Fruit fly (Drosophila melanogaster): ENCODE data around the gene Aldh.

Aldh gene

dm6 chr2L:9416244-9416758, 29.1 kb downstream of the Aldh start, which contains the start of gene Mco1:
Gene Mco1 (plus strand): TSS chr2L:9416588.
- TF ChIP-seq CG17801 (GFP tag; optimal IDR thresholded peaks at IDR 0.05; ENCODE audit: partially characterized antibody), result no peak

DNA sequence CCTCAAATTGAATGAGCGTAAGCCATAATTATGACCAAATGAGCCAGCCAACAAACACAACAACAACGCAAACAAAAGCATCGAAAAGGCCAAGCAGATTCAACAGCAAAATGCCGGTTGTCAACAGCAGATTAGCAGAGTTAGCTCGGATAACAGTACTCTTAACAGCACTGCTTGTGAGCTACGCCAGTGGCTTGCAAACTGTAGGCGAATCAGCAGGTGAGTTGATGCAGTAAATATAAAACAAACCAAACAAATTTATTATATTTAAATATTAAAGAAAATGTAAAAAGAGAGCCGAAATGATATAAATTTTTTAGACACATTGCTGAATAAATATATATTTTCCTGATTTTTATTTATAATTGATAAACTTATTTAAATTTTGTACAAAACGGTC, 33.5 kb downstream of the Aldh start:
- TF ChIP-seq CG17801 (GFP tag; optimal IDR thresholded peaks at IDR 0.05; ENCODE audit: partially characterized antibody), result no peak

DNA sequence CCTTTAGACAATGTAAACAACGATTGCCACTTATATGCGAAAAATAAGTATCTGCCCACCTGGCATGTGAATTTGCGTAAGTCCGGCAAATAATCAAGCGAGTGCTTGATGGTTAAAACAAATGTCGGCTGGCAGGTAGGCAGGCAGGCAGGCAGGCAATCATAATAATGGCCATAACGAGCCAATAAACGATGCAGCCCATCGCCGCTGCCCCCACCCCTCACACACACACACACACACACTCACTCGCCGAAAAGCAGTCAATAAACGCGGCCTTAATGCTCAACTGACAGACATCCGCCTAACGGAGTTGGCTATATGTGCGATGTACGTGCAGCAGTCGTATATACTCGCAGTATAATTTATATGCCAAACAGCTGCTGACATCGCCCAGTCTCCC, 34.1 kb downstream of the Aldh start:
- TF ChIP-seq CG17801 (GFP tag; optimal IDR thresholded peaks at IDR 0.05; ENCODE audit: partially characterized antibody), result no peak

- TF ChIP-seq CG17801 (GFP tag; optimal IDR thresholded peaks at IDR 0.05; ENCODE audit: partially characterized antibody), result no peak
Measured at dm6 chr2L:9424193-9424592, 37.0 kb downstream of the Aldh start.

DNA sequence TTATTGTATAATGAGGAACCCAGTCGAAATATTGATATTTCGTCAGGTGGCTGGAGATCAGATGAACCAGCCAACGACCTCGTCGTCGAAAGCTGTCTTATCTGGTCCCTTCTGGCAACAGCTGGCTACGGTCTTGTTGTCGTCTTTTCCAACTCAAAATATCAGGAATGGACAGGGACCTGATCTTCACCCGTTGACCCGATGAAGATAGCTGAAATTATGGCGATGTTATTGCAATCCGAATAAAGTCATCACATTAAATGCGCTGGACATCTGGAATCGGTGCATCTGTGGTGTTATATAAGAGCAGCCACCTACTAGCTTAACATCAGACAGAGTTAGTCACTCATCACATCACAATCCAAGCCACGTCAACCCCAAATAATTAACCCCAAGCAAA, 39.3 kb downstream of the Aldh start, which contains the start of gene Fbp2:
TSS of gene Fbp2 (plus strand) at position 251 of the 400 bp plus-strand sequence.
- TF ChIP-seq CG17801 (GFP tag; optimal IDR thresholded peaks at IDR 0.05; ENCODE audit: partially characterized antibody), result no peak

- TF ChIP-seq CG17801 (GFP tag; optimal IDR thresholded peaks at IDR 0.05; ENCODE audit: partially characterized antibody), result no peak
Measured at dm6 chr2L:9427570-9427969, 40.4 kb downstream of the Aldh start, which contains the start of gene CG42847. Gene CG42847 (plus strand): TSS chr2L:9427870.

DNA sequence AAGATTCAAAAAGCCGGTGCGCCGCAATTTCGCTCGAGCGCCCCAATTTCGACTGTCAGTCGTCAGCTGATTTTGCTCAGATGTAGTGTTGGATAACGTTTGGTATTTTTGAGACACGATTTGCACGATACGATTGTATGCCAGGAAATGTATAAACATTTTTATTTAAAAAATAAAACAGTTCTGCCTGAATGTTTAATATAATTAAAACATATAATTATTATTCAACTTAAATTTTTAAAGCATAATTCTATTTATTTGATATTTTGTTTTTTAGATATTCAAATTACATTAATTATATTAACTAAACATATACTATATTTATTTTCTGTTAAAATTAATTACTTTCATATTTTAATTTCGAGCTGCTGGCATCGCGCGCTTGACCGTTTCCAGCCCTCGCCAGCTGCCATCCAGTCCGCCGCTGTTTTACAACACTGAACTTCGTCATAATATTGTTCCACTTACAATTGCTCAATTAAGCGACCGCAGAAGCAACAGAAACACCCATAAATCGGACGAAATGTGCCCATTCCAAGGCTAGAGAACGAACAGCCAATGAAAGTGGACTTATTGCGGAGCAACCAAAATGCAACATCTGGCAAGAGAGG, 43.9 kb downstream of the Aldh start, which contains the start of the genes FucTB and scat:
TSS of gene FucTB (minus strand) at position 61 of the 611 bp plus-strand sequence.
TSS of gene scat (plus strand) at position 414 of the 611 bp plus-strand sequence.
- TF ChIP-seq CG17801 (GFP tag; optimal IDR thresholded peaks at IDR 0.05; ENCODE audit: partially characterized antibody), result peak; percentile 85

- TF ChIP-seq CG17801 (GFP tag; optimal IDR thresholded peaks at IDR 0.05; ENCODE audit: partially characterized antibody), result no peak
Measured at dm6 chr2L:9435099-9435498, 47.9 kb downstream of the Aldh start, which contains the start of gene CG3769. Gene CG3769 (plus strand): TSS chr2L:9435399.

DNA sequence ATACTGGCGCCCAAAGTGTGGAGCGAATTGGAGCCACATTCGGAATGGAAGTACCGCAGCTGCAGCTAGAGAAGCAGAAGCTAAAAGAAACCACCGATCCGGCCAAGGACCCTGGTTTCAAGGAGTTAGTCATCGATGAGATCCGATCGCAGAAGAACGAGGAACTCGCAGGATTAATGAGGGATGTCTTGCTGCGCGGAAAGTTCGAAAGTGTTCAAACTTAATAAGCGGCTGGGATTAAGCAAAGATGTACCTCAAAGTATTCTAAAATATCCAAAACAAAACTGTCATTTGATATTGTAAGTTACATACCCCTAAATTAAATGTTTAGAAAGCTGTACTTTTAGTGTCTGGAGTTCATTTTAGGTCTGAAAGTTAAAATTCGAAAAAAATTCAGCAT, 49.3 kb downstream of the Aldh start, which contains the start of gene RpS28-like:
TSS of gene RpS28-like (plus strand) at position 301 of the 400 bp plus-strand sequence.
- TF ChIP-seq CG17801 (GFP tag; optimal IDR thresholded peaks at IDR 0.05; ENCODE audit: partially characterized antibody), result no peak

- TF ChIP-seq CG17801 (GFP tag; optimal IDR thresholded peaks at IDR 0.05; ENCODE audit: partially characterized antibody), result peak; percentile 55
Measured at dm6 chr2L:9437216-9437715, 50.1 kb downstream of the Aldh start, which contains the start of gene numb. Gene numb (plus strand): TSS chr2L:9437469.

dm6 chr2L:9438227-9438626, 51.0 kb downstream of the Aldh start:
- TF ChIP-seq CG17801 (GFP tag; optimal IDR thresholded peaks at IDR 0.05; ENCODE audit: partially characterized antibody), result peak; percentile 37

DNA sequence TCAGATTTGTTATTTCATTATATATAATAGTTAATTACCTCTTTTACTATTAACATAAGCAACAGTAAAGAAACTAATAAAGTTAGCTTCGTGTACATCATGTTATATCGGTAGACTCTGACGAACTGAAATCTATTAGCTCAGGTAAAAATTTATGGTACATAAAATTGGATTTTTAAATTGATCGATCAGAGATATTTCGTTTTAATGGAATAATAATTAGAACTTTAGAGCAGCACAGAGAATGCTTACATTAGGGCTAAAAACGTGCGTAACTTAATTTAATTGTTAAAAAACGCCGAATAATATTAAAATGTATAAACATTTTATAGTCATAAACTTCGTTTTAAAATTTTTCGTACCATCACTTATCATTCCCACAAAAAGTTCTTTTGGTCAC, 53.5 kb downstream of the Aldh start, which contains the start of gene CG33723:
TSS of gene CG33723 (minus strand) at position 101 of the 400 bp plus-strand sequence.
- TF ChIP-seq CG17801 (GFP tag; optimal IDR thresholded peaks at IDR 0.05; ENCODE audit: partially characterized antibody), result no peak

All from ovary, adult (tissue).